Worm (Caenorhabditis elegans) whole organism, L4 larva: ENCODE results near the gene C34C6.9.

Experiments
- F10B5.3 ChIP-seq: sonication (generic microtip); optimal IDR thresholded peaks from 2 replicates; lab custom pipeline; 2016; ENCODE audit warnings: mild to moderate bottlenecking, missing genetic modification characterization, missing compliant biosample characterization
- F26F4.8 ChIP-seq: fragments of 200-800 bp; sonication (Bioruptor generic); conservative IDR thresholded peaks from 2 replicates; pipeline ENCODE4 v1.3.6; 2022; ENCODE audit warnings: missing genetic modification characterization, missing compliant biosample characterization
- F44E2.7 ChIP-seq: fragments of 200-800 bp; sonication (Bioruptor generic); IDR thresholded peaks from 2 replicates; pipeline ENCODE4 v2.1.2; 2022; ENCODE audit warnings: missing genetic modification characterization, missing compliant biosample characterization
- Y105C5A.15 ChIP-seq: fragments of 200-800 bp; sonication (Bioruptor generic); IDR thresholded peaks from 2 replicates; pipeline ENCODE4 v1.3.6; 2022; ENCODE audit warnings: missing genetic modification characterization, missing compliant biosample characterization
- Y5F2A.4 ChIP-seq: fragments of 200-800 bp; sonication (Bioruptor generic); optimal IDR thresholded peaks from 2 replicates; lab custom pipeline; 2018; ENCODE audit warnings: mild to moderate bottlenecking, missing genetic modification characterization, missing compliant biosample characterization
- aha-1 ChIP-seq: fragments of 150-350 bp; peaks from one replicate; lab custom pipeline; 2014; ENCODE audit warnings: missing biosample characterization, missing genetic modification characterization
- arid-1 ChIP-seq: fragments of 200-800 bp; sonication (Bioruptor generic); conservative IDR thresholded peaks from 2 replicates; pipeline ENCODE4 v1.3.6; 2022; ENCODE audit warnings: missing genetic modification reagents, missing genetic modification characterization, missing compliant biosample characterization
- ceh-20 ChIP-seq: fragments of 200-800 bp; sonication (Bioruptor generic); IDR thresholded peaks from 2 replicates; pipeline ENCODE4 v1.3.6; 2022; ENCODE audit warnings: missing genetic modification reagents, missing genetic modification characterization, missing compliant biosample characterization
- ceh-44 ChIP-seq: fragments of 200-800 bp; sonication (Bioruptor generic); IDR thresholded peaks from 2 replicates; pipeline ENCODE4 v1.3.6; 2022; ENCODE audit warnings: missing genetic modification reagents, missing genetic modification characterization, missing compliant biosample characterization
- ceh-62 ChIP-seq: sonication (generic microtip); optimal IDR thresholded peaks from 2 replicates; lab custom pipeline; 2017; ENCODE audit warnings: missing biosample characterization, missing genetic modification characterization
- ces-1 ChIP-seq: fragments of 150-350 bp; sonication (generic microtip); optimal IDR thresholded peaks from 4 replicates; lab custom pipeline; 2014; ENCODE audit warnings: missing biosample characterization, missing genetic modification reagents, missing genetic modification characterization
- cey-2 ChIP-seq: sonication (generic microtip); optimal IDR thresholded peaks from 3 replicates; lab custom pipeline; 2017; ENCODE audit warnings: missing genetic modification characterization, mild to moderate bottlenecking, missing compliant biosample characterization, antibody characterized with exemption, borderline replicate concordance; ENCODE audit not compliant: insufficient read depth
- ctbp-1 ChIP-seq: fragments of 200-800 bp; sonication (Bioruptor generic); IDR thresholded peaks from 2 replicates; pipeline ENCODE4 v1.3.6; 2022; ENCODE audit warnings: missing genetic modification reagents, missing genetic modification characterization, missing compliant biosample characterization
- daf-16 ChIP-seq, 3 experiments: sonication (generic microtip); optimal IDR thresholded peaks; 2 replicates each; lab custom pipeline; 2016 to 2017; ENCODE audit warnings: missing genetic modification characterization in 3 of 3, missing genetic modification reagents in 3 of 3, mild to moderate bottlenecking in 2 of 3, missing compliant biosample characterization in 2 of 3, missing biosample characterization in 1 of 3, moderate library complexity in 1 of 3
- duxl-1 ChIP-seq: sonication (generic microtip); optimal IDR thresholded peaks from 2 replicates; lab custom pipeline; 2016; ENCODE audit warnings: mild to moderate bottlenecking, missing genetic modification characterization, moderate library complexity, missing compliant biosample characterization; ENCODE audit not compliant: poor library complexity
- dve-1 ChIP-seq: sonication (generic microtip); optimal IDR thresholded peaks from 2 replicates; lab custom pipeline; 2017; ENCODE audit warnings: antibody characterized with exemption, mild to moderate bottlenecking, missing genetic modification characterization, missing compliant biosample characterization; ENCODE audit not compliant: insufficient read depth
- gei-8 ChIP-seq: fragments of 200-800 bp; sonication (Bioruptor generic); optimal IDR thresholded peaks from 2 replicates; lab custom pipeline; 2018; ENCODE audit warnings: mild to moderate bottlenecking, missing genetic modification characterization, missing compliant biosample characterization
- hif-1 ChIP-seq, 2 experiments: sonication (generic microtip); optimal IDR thresholded peaks; 2 replicates each; lab custom pipeline; 2016 to 2017; ENCODE audit warnings: missing compliant biosample characterization in 2 of 2, missing genetic modification characterization in 2 of 2, missing genetic modification reagents in 2 of 2, missing genotype in 2 of 2, mild to moderate bottlenecking in 1 of 2
- hmg-1.1 ChIP-seq: fragments of 200-800 bp; sonication (Bioruptor generic); IDR thresholded peaks from 2 replicates; pipeline ENCODE4 v1.3.6; 2022; ENCODE audit warnings: missing genetic modification reagents, missing genetic modification characterization, missing compliant biosample characterization
- lin-39 ChIP-seq: fragments of 150-350 bp; optimal IDR thresholded peaks from 2 replicates; lab custom pipeline; 2014; ENCODE audit warnings: missing biosample characterization, missing genetic modification reagents, missing genetic modification characterization
- lsy-2 ChIP-seq, 2 experiments: fragments of 150-350 bp in 1 of 2; sonication (generic microtip) in 1 of 2; optimal IDR thresholded peaks; 2 replicates each; lab custom pipeline; 2014 to 2017; ENCODE audit warnings: missing biosample characterization in 2 of 2, missing genetic modification characterization in 2 of 2
- madf-5 ChIP-seq, 2 experiments: fragments of 200-800 bp; sonication (Bioruptor generic); IDR thresholded peaks; 2 replicates each; pipeline ENCODE4 v1.3.6; 2022; ENCODE audit warnings: missing compliant biosample characterization in 2 of 2, missing genetic modification characterization in 2 of 2
- mep-1 ChIP-seq: fragments of 150-350 bp; sonication (generic microtip); optimal IDR thresholded peaks from 3 replicates; lab custom pipeline; 2014; ENCODE audit warnings: missing biosample characterization, missing genetic modification characterization
- mes-2 ChIP-seq: sonication (generic microtip); optimal IDR thresholded peaks from 2 replicates; lab custom pipeline; 2016; ENCODE audit warnings: missing genotype, mild to moderate bottlenecking, missing genetic modification characterization, missing compliant biosample characterization; ENCODE audit not compliant: poor library complexity, severe bottlenecking
- mxl-3 ChIP-seq: fragments of 200-800 bp; sonication (Bioruptor generic); optimal IDR thresholded peaks from 2 replicates; lab custom pipeline; 2018; ENCODE audit warnings: mild to moderate bottlenecking, missing genetic modification characterization, missing compliant biosample characterization
- nhr-41 ChIP-seq: fragments of 200-800 bp; sonication (Bioruptor generic); IDR thresholded peaks from 2 replicates; pipeline ENCODE4 v1.3.6; 2022; ENCODE audit warnings: missing genetic modification reagents, missing genetic modification characterization, missing compliant biosample characterization
- nhr-42 ChIP-seq: fragments of 200-800 bp; sonication (Bioruptor generic); IDR thresholded peaks from 2 replicates; pipeline ENCODE4 v1.3.6; 2022; ENCODE audit warnings: missing genetic modification characterization, missing compliant biosample characterization
- nhr-6 ChIP-seq: fragments of 150-350 bp; optimal IDR thresholded peaks from 2 replicates; lab custom pipeline; 2014; ENCODE audit warnings: missing biosample characterization, missing genetic modification characterization
- pha-4 ChIP-seq, 2 experiments: fragments of 150-350 bp in 1 of 2; fragments of 200-800 bp in 1 of 2; sonication (Bioruptor generic) in 1 of 2; IDR thresholded peaks in 1 of 2; optimal IDR thresholded peaks in 1 of 2; 2 replicates each; pipeline versions ENCODE4 v1.3.6 to Lab custom; 2014 to 2022; ENCODE audit warnings: missing genetic modification characterization in 2 of 2, missing genetic modification reagents in 2 of 2, missing biosample characterization in 1 of 2, missing compliant biosample characterization in 1 of 2
- pqm-1 ChIP-seq: sonication (generic microtip); optimal IDR thresholded peaks from 2 replicates; lab custom pipeline; 2017; ENCODE audit warnings: missing biosample characterization, missing genetic modification characterization
- unc-62 ChIP-seq, 3 experiments: fragments of 150-350 bp in 1 of 3; sonication (generic microtip); optimal IDR thresholded peaks in 2 of 3; peaks in 1 of 3; 1 replicate in 1 of 3; 2 replicates in 2 of 3; lab custom pipeline; 2014 to 2017; ENCODE audit warnings: missing biosample characterization in 3 of 3, missing genetic modification characterization in 3 of 3, missing genetic modification reagents in 3 of 3, missing genotype in 1 of 3
- ztf-7 ChIP-seq: fragments of 150-350 bp; optimal IDR thresholded peaks from 2 replicates; lab custom pipeline; 2014; ENCODE audit warnings: missing biosample characterization, missing genetic modification characterization

C34C6.9 gene

DNA sequence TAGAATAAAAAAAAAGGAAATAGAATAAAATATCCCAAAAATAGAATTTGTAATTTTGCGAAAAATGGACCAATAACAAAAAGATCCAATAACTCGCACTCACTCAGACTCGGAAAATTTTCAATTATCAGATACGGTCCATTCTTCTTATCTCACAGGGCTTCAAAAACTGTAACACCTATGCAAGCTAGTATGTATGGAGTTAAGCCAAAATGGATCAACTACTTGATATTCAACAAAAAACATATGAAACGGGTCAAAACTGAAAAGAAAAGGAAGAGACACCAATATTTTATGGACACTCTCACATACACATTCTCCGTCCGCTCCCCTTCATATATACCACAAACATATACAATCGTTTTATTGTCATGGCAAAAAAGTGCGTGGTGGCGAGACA lies at the start of gene C34C6.9:
TSS of gene C34C6.9 (plus strand) at position 301 of the 400 bp plus-strand sequence.
- TF ChIP-seq nhr-42 (GFP tag; lab: Robert Waterston, UW): no peak
- peak; percentile 39 for TF ChIP-seq aha-1 (tag; lab: Kevin White, UChicago)

DNA sequence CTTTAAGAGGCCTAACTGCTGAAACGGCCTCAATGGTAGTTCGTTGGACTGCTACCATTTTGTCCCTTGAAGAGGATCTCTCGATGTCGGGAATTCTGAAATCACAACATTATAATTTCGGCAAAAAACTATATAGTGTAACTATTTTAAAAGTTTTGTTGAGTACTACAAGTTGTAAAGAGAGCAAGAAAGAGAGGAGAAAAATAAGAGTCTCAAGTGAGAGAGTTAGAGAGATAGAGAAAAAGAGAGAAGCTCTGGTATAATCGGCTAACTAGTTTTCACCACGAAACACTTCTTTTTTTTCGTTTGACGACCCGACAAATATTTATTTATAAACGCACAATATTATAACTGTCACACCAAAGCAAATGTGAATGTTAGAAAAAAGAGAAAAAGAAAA lies 48.1 kb upstream of the C34C6.9 start, which contains the start of gene vab-9:
TSS of gene vab-9 (minus strand) at position 101 of the 400 bp plus-strand sequence.
- TF ChIP-seq pqm-1 (tag; lab: Kevin White, UChicago) (no peak), F26F4.8 (GFP tag; lab: Robert Waterston, UW) (no peak), ztf-7 (tag; lab: Kevin White, UChicago) (no peak), gei-8 (GFP tag; lab: Kevin White, UChicago) (no peak), ctbp-1 (GFP tag; lab: Robert Waterston, UW) (no peak), Y5F2A.4 (GFP tag; lab: Kevin White, UChicago) (no peak), F44E2.7 (GFP tag; lab: Robert Waterston, UW) (no peak), arid-1 (GFP tag; lab: Robert Waterston, UW) (no peak), duxl-1 (tag; lab: Kevin White, UChicago) (no peak), mxl-3 (no peak), lin-39 (tag; lab: Kevin White, UChicago) (no peak), hif-1 (tag; optimal IDR thresholded peaks at IDR 0.05; lab: Kevin White, UChicago) (no peak), F10B5.3 (tag; lab: Kevin White, UChicago) (no peak), ceh-62 (tag; lab: Kevin White, UChicago) (no peak), ceh-20 (GFP tag; lab: Robert Waterston, UW) (no peak), mes-2 (tag; lab: Kevin White, UChicago) (no peak), nhr-41 (GFP tag; lab: Robert Waterston, UW) (no peak)

DNA sequence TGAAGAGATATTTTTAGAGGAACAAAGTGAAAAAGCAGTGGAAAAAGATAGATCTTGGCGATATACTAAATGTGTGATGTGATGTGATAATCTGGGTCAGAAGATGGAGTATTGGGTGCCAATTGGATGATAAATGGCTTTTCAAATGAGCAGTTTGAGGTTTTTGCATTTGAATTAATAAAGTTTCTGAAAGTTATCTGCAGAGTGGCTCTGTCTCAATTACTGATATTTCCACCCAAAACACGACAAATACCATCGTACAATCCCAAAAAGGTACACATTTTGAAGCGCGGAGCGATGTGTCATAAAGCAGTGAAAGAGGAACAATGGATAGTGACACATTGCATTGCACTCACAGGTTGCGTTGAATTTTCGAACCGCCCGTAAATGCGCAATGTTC lies 46.2 kb upstream of the C34C6.9 start:
- TF ChIP-seq nhr-6: no peak
- peak; percentile 26 for TF ChIP-seq aha-1 (tag; lab: Kevin White, UChicago)
- TF ChIP-seq unc-62 (GFP tag; optimal IDR thresholded peaks at IDR 0.05 in 1 of 2; lab: Kevin White, UChicago): peak in 1 of 2 experiments; percentile 96
- TF ChIP-seq unc-62 (tag; optimal IDR thresholded peaks at IDR 0.05; lab: Kevin White, UChicago): no peak
- no peak for TF ChIP-seq cey-2 (tag; lab: Kevin White, UChicago)
- no peak for TF ChIP-seq ztf-7 (tag; lab: Kevin White, UChicago)

DNA sequence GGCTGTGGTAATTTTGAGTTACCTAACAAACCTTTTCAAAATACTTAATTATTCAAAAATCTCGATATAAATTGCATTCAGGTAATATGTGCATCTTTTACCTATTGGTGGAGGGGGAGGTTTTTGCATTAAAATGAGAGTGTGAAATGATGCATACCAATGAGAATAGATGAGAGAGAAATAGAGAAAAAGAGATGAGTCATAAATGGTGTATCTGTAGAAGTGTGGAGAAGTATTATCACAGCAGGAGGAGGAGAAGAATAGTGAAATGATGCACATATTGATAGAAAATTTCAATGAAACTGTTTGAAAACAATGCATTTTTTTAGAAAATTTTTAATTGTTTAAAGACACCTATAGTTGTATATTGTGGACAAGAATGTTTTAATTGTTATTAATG lies 45.2 kb upstream of the C34C6.9 start:
- peak; percentile 26 for TF ChIP-seq mep-1 (tag; lab: Kevin White, UChicago)
- TF ChIP-seq ces-1: no peak
- TF ChIP-seq Y105C5A.15 (GFP tag; lab: Robert Waterston, UW): no peak
- no peak for TF ChIP-seq ceh-44 (GFP tag; lab: Robert Waterston, UW)
- TF ChIP-seq Y5F2A.4 (GFP tag; lab: Kevin White, UChicago): no peak
- no peak for TF ChIP-seq pha-4 (GFP tag; IDR thresholded peaks at IDR 0.05; lab: Robert Waterston, UW)
- peak; percentile 65 for TF ChIP-seq pha-4 (tag; optimal IDR thresholded peaks at IDR 0.05; lab: Kevin White, UChicago)
- TF ChIP-seq daf-16 (GFP tag; optimal IDR thresholded peaks at IDR 0.05; lab: Kevin White, UChicago): no peak
- TF ChIP-seq daf-16 (tag; optimal IDR thresholded peaks at IDR 0.05; lab: Kevin White, UChicago): peak; percentile 15
- peak in 1 of 2 experiments; percentile 31 for TF ChIP-seq lsy-2 (tag; optimal IDR thresholded peaks at IDR 0.05; lab: Kevin White, UChicago)
- peak; percentile 51 for TF ChIP-seq dve-1 (tag; lab: Kevin White, UChicago)
- no peak for TF ChIP-seq hmg-1.1 (GFP tag; lab: Robert Waterston, UW)
- no peak for TF ChIP-seq arid-1 (GFP tag; lab: Robert Waterston, UW)
- TF ChIP-seq mxl-3: no peak
- no peak for TF ChIP-seq madf-5 (GFP tag; IDR thresholded peaks at IDR 0.05; lab: Robert Waterston, UW)
